Worm (Caenorhabditis elegans): ENCODE data around the gene T03E6.9.

DNA sequence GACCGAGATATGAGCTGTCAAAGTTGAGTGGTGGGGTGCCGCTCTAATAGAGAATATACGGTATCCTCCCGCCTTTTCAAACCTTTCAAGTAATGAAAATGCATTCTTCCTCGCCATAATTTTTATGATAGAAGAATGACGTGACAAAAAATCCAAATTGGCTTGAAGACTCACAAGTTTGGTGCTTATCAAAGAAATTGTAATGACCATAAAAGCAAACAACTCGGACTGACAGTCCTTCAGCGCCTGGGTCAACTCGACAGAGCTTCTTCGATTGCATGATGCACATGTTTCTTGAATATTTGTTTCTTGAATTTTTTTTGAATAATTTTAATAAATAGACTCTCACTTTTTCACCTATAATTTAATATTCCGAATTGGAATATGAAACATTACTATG lies 4.9 kb upstream of the T03E6.9 start:
- TF ChIP-seq Y48G9A.11 (GFP tag; IDR thresholded peaks at IDR 0.05) (no peak), skn-1 (tag; optimal IDR thresholded peaks at IDR 0.05) (no peak)
